Worm (Caenorhabditis elegans) whole organism, mixed stage, embryonic: ENCODE results near the gene ins-1.

Source experiments
- M03D4.4 ChIP-seq: sonication (generic microtip); optimal IDR thresholded peaks from 2 replicates; lab custom pipeline; 2017; ENCODE audit warnings: mild to moderate bottlenecking, missing genetic modification characterization, missing compliant biosample characterization
- bed-3 ChIP-seq: fragments of 200-800 bp; sonication (Bioruptor generic); optimal IDR thresholded peaks from 3 replicates; lab custom pipeline; 2018; ENCODE audit warnings: mild to moderate bottlenecking, missing genetic modification characterization, moderate library complexity, missing compliant biosample characterization
- blmp-1 ChIP-seq: fragments of 150-350 bp; optimal IDR thresholded peaks from 2 replicates; lab custom pipeline; 2014; ENCODE audit warnings: missing biosample characterization, missing genetic modification characterization
- ceh-39 ChIP-seq: fragments of 150-350 bp; optimal IDR thresholded peaks from 2 replicates; lab custom pipeline; 2014; ENCODE audit warnings: missing biosample characterization, missing genetic modification characterization
- ceh-43 ChIP-seq: fragments of 200-800 bp; sonication (Bioruptor generic); optimal IDR thresholded peaks from 2 replicates; lab custom pipeline; 2018; ENCODE audit warnings: mild to moderate bottlenecking, missing genetic modification characterization, moderate library complexity, missing compliant biosample characterization
- ceh-83 ChIP-seq: fragments of 200-800 bp; sonication (Bioruptor generic); optimal IDR thresholded peaks from 2 replicates; lab custom pipeline; 2018; ENCODE audit warnings: mild to moderate bottlenecking, missing genetic modification characterization, missing compliant biosample characterization
- ces-1 ChIP-seq: fragments of 150-350 bp; optimal IDR thresholded peaks from 2 replicates; lab custom pipeline; 2014; ENCODE audit warnings: missing biosample characterization, missing genetic modification reagents, missing genetic modification characterization
- cnd-1 ChIP-seq: fragments of 200-800 bp; sonication (Bioruptor generic); optimal IDR thresholded peaks from 2 replicates; lab custom pipeline; 2018; ENCODE audit warnings: mild to moderate bottlenecking, missing genetic modification characterization, missing compliant biosample characterization
- drap-1 ChIP-seq: fragments of 200-800 bp; sonication (Bioruptor generic); optimal IDR thresholded peaks from 3 replicates; lab custom pipeline; 2018; ENCODE audit warnings: mild to moderate bottlenecking, missing genetic modification characterization, missing compliant biosample characterization
- elt-1 ChIP-seq: sonication (generic microtip); optimal IDR thresholded peaks from 2 replicates; lab custom pipeline; 2017; ENCODE audit warnings: missing genetic modification characterization, mild to moderate bottlenecking, missing compliant biosample characterization, antibody characterized with exemption, moderate library complexity, borderline replicate concordance; ENCODE audit not compliant: insufficient read depth
- flh-1 ChIP-seq: fragments of 200-800 bp; sonication (Bioruptor generic); optimal IDR thresholded peaks from 2 replicates; lab custom pipeline; 2018; ENCODE audit warnings: mild to moderate bottlenecking, missing genetic modification characterization, moderate library complexity, missing compliant biosample characterization
- ham-2 ChIP-seq: fragments of 200-800 bp; sonication (Bioruptor generic); optimal IDR thresholded peaks from 2 replicates; lab custom pipeline; 2018; ENCODE audit warnings: mild to moderate bottlenecking, missing genetic modification characterization, missing compliant biosample characterization
- hlh-1 ChIP-seq: fragments of 150-350 bp; optimal IDR thresholded peaks from 2 replicates; lab custom pipeline; 2014; ENCODE audit warnings: missing biosample characterization, missing genetic modification reagents, missing genetic modification characterization
- lin-13 ChIP-seq: fragments of 150-350 bp; optimal IDR thresholded peaks from 2 replicates; lab custom pipeline; 2014; ENCODE audit warnings: missing biosample characterization, missing genetic modification characterization
- lsy-2 ChIP-seq: fragments of 150-350 bp; optimal IDR thresholded peaks from 2 replicates; lab custom pipeline; 2014; ENCODE audit warnings: missing biosample characterization, missing genetic modification characterization
- mab-5 ChIP-seq: fragments of 150-350 bp; optimal IDR thresholded peaks from 2 replicates; lab custom pipeline; 2014; ENCODE audit warnings: missing biosample characterization, missing genetic modification characterization
- mep-1 ChIP-seq: fragments of 150-350 bp; optimal IDR thresholded peaks from 2 replicates; lab custom pipeline; 2017; ENCODE audit warnings: missing biosample characterization, missing genetic modification reagents, missing genetic modification characterization, inconsistent platforms
- mls-2 ChIP-seq: sonication (generic microtip); optimal IDR thresholded peaks from 2 replicates; lab custom pipeline; 2016; ENCODE audit warnings: mild to moderate bottlenecking, missing genetic modification characterization, moderate library complexity, missing compliant biosample characterization
- nhr-2 ChIP-seq: fragments of 150-350 bp; optimal IDR thresholded peaks from 2 replicates; lab custom pipeline; 2014; ENCODE audit warnings: missing biosample characterization, missing genetic modification characterization
- nhr-237 ChIP-seq: fragments of 150-350 bp; optimal IDR thresholded peaks from 2 replicates; lab custom pipeline; 2014; ENCODE audit warnings: missing biosample characterization, missing genetic modification characterization
- nhr-28 ChIP-seq: fragments of 150-350 bp; optimal IDR thresholded peaks from 2 replicates; lab custom pipeline; 2014; ENCODE audit warnings: missing biosample characterization, missing genetic modification characterization
- nhr-76 ChIP-seq: sonication (generic microtip); optimal IDR thresholded peaks from 2 replicates; lab custom pipeline; 2017; ENCODE audit warnings: missing biosample characterization, missing genetic modification characterization
- pha-4 ChIP-seq: fragments of 150-350 bp; optimal IDR thresholded peaks from 2 replicates; lab custom pipeline; 2018; ENCODE audit warnings: missing biosample characterization, missing genetic modification reagents, missing genetic modification characterization
- sem-2 ChIP-seq: fragments of 200-800 bp; sonication (Bioruptor generic); optimal IDR thresholded peaks from 2 replicates; lab custom pipeline; 2018; ENCODE audit warnings: mild to moderate bottlenecking, missing genetic modification characterization, missing compliant biosample characterization
- snpc-4 ChIP-seq: fragments of 150-350 bp; optimal IDR thresholded peaks from 2 replicates; lab custom pipeline; 2014; ENCODE audit warnings: missing biosample characterization, missing genetic modification characterization
- sptf-1 ChIP-seq: sonication (generic microtip); optimal IDR thresholded peaks from 2 replicates; lab custom pipeline; 2017; ENCODE audit warnings: mild to moderate bottlenecking, missing genetic modification characterization, moderate library complexity, missing compliant biosample characterization
- tbx-8 ChIP-seq: fragments of 200-800 bp; sonication (Bioruptor generic); optimal IDR thresholded peaks from 2 replicates; lab custom pipeline; 2018; ENCODE audit warnings: mild to moderate bottlenecking, missing genetic modification characterization, moderate library complexity, missing compliant biosample characterization
- unc-120 ChIP-seq: sonication (generic microtip); optimal IDR thresholded peaks from 2 replicates; lab custom pipeline; 2017; ENCODE audit warnings: missing genetic modification characterization, missing compliant biosample characterization; ENCODE audit not compliant: poor library complexity, severe bottlenecking
- unc-39 ChIP-seq: fragments of 150-350 bp; optimal IDR thresholded peaks from 2 replicates; lab custom pipeline; 2014; ENCODE audit warnings: missing biosample characterization, missing genetic modification characterization
- unc-62 ChIP-seq: fragments of 150-350 bp; optimal IDR thresholded peaks from 2 replicates; lab custom pipeline; 2014; ENCODE audit warnings: missing biosample characterization, missing genetic modification reagents, missing genetic modification characterization
- zip-8 ChIP-seq: fragments of 150-350 bp; optimal IDR thresholded peaks from 2 replicates; lab custom pipeline; 2014; ENCODE audit warnings: missing biosample characterization, missing genetic modification characterization
- ztf-11 ChIP-seq: fragments of 150-350 bp; optimal IDR thresholded peaks from 2 replicates; lab custom pipeline; 2014; ENCODE audit warnings: missing biosample characterization, missing genetic modification characterization

The ins-1 gene

ce11 chrIV:10403193-10404058, 33.1 kb upstream of the ins-1 start, which contains the start of gene gpa-7:
Gene gpa-7 (plus strand): TSS chrIV:10404008.
- TF ChIP-seq mep-1 (tag; lab: Kevin White, UChicago): peak; percentile 42
- TF ChIP-seq ceh-39 (tag; lab: Kevin White, UChicago): no peak
- peak; percentile 42 for TF ChIP-seq sptf-1 (tag; lab: Kevin White, UChicago)
- TF ChIP-seq mab-5 (tag; lab: Kevin White, UChicago): no peak
- no peak for TF ChIP-seq tbx-8
- TF ChIP-seq unc-120 (tag; lab: Kevin White, UChicago): peak; percentile 92
- peak; percentile 14 for TF ChIP-seq pha-4
- TF ChIP-seq lin-13: peak; percentile 29
- TF ChIP-seq ceh-83 (GFP tag; lab: Kevin White, UChicago): no peak
- TF ChIP-seq unc-62 (GFP tag; lab: Kevin White, UChicago): peak; percentile 52
- peak; percentile 53 for TF ChIP-seq ham-2 (GFP tag; lab: Kevin White, UChicago)
- peak; percentile 71 for TF ChIP-seq blmp-1 (tag; lab: Kevin White, UChicago)
- peak; percentile 10 for TF ChIP-seq drap-1
- no peak for TF ChIP-seq ceh-43 (GFP tag; lab: Kevin White, UChicago)
- TF ChIP-seq M03D4.4: no peak
- peak; percentile 83 for TF ChIP-seq ces-1
- TF ChIP-seq cnd-1 (tag; lab: Kevin White, UChicago): peak; percentile 8
- TF ChIP-seq mls-2 (tag; lab: Kevin White, UChicago): peak; percentile 67
- TF ChIP-seq unc-39: no peak

ce11 chrIV:10409377-10409776, 27.1 kb upstream of the ins-1 start, which contains the start of gene rfk-1:
Gene rfk-1 (minus strand): TSS chrIV:10409477.
- TF ChIP-seq zip-8 (no peak), unc-120 (tag; lab: Kevin White, UChicago) (no peak), mep-1 (tag; lab: Kevin White, UChicago) (no peak), lin-13 (no peak), ceh-83 (GFP tag; lab: Kevin White, UChicago) (no peak), unc-39 (no peak), nhr-237 (no peak), hlh-1 (tag; lab: Kevin White, UChicago) (no peak), M03D4.4 (no peak), ztf-11 (no peak), nhr-76 (tag; lab: Kevin White, UChicago) (no peak), sem-2 (GFP tag; lab: Kevin White, UChicago) (no peak), nhr-2 (no peak)

ce11 chrIV:10413828-10414227, 22.7 kb upstream of the ins-1 start, which contains the start of gene R10H10.7:
Gene R10H10.7 (minus strand): TSS chrIV:10413928.
- no peak for TF ChIP-seq blmp-1 (tag; lab: Kevin White, UChicago)
- no peak for TF ChIP-seq ces-1
- no peak for TF ChIP-seq elt-1 (tag; lab: Kevin White, UChicago)
- TF ChIP-seq M03D4.4: no peak
- no peak for TF ChIP-seq snpc-4
- TF ChIP-seq ceh-39 (tag; lab: Kevin White, UChicago): no peak
- no peak for TF ChIP-seq nhr-237
- TF ChIP-seq unc-62 (GFP tag; lab: Kevin White, UChicago): no peak
- no peak for TF ChIP-seq nhr-28 (tag; lab: Kevin White, UChicago)
- TF ChIP-seq mep-1 (tag; lab: Kevin White, UChicago): no peak
- no peak for TF ChIP-seq pha-4
- TF ChIP-seq mab-5 (tag; lab: Kevin White, UChicago): no peak
- TF ChIP-seq sem-2 (GFP tag; lab: Kevin White, UChicago): no peak
- TF ChIP-seq flh-1: no peak
- no peak for TF ChIP-seq bed-3 (GFP tag; lab: Kevin White, UChicago)
- no peak for TF ChIP-seq ztf-11

- TF ChIP-seq unc-62 (GFP tag; lab: Kevin White, UChicago): no peak
- TF ChIP-seq lsy-2 (tag; lab: Kevin White, UChicago): no peak
- no peak for TF ChIP-seq mep-1 (tag; lab: Kevin White, UChicago)
- no peak for TF ChIP-seq hlh-1 (tag; lab: Kevin White, UChicago)
- no peak for TF ChIP-seq drap-1
- TF ChIP-seq zip-8: no peak
- TF ChIP-seq nhr-2: no peak
- TF ChIP-seq, all 35 proteins: peak for 0
Measured at ce11 chrIV:10417781-10418180, 18.7 kb upstream of the ins-1 start, which contains the start of gene F13B12.6. Gene F13B12.6 (minus strand): TSS chrIV:10417881.
